Worm (Caenorhabditis elegans) whole organism, midembryonic: Measurements from ENCODE around the gene srd-56.

Source experiments
- T22C8.4 ChIP-seq: fragments of 200-800 bp; sonication (Bioruptor generic); IDR thresholded peaks from 2 replicates; pipeline ENCODE4 v1.3.6; 2022; ENCODE audit warnings: missing genetic modification characterization, missing compliant biosample characterization
- cog-1 ChIP-seq: sonication (generic microtip); optimal IDR thresholded peaks from 2 replicates; lab custom pipeline; 2016; ENCODE audit warnings: missing genetic modification characterization, missing compliant biosample characterization
- flt-1 ChIP-seq: fragments of 200-800 bp; sonication (Bioruptor generic); IDR thresholded peaks from 2 replicates; pipeline ENCODE4 v1.3.6; 2022; ENCODE audit warnings: missing genetic modification characterization, missing compliant biosample characterization
- klf-2 ChIP-seq: fragments of 200-800 bp; sonication (Bioruptor generic); conservative IDR thresholded peaks from 2 replicates; pipeline ENCODE4 v1.3.6; 2022; ENCODE audit warnings: missing genetic modification reagents, missing genetic modification characterization, missing compliant biosample characterization
- med-1 ChIP-seq: sonication (generic microtip); optimal IDR thresholded peaks from 2 replicates; lab custom pipeline; 2017; ENCODE audit warnings: missing genetic modification characterization, mild to moderate bottlenecking, missing compliant biosample characterization, antibody characterized with exemption, missing genetic modification reagents; ENCODE audit not compliant: insufficient read depth
- ref-1 ChIP-seq: fragments of 200-800 bp; sonication (Bioruptor generic); conservative IDR thresholded peaks from 2 replicates; pipeline ENCODE4 v1.3.6; 2022; ENCODE audit warnings: missing genetic modification reagents, missing genetic modification characterization, missing compliant biosample characterization
- ztf-23 ChIP-seq: fragments of 200-800 bp; sonication (Bioruptor generic); IDR thresholded peaks from 2 replicates; pipeline ENCODE4 v1.3.6; 2022; ENCODE audit warnings: missing genetic modification reagents, missing genetic modification characterization, missing compliant biosample characterization
- ztf-29 ChIP-seq: fragments of 200-800 bp; sonication (Bioruptor generic); IDR thresholded peaks from 2 replicates; pipeline ENCODE4 v1.3.6; 2022; ENCODE audit warnings: missing genetic modification reagents, missing genetic modification characterization, missing compliant biosample characterization

DNA sequence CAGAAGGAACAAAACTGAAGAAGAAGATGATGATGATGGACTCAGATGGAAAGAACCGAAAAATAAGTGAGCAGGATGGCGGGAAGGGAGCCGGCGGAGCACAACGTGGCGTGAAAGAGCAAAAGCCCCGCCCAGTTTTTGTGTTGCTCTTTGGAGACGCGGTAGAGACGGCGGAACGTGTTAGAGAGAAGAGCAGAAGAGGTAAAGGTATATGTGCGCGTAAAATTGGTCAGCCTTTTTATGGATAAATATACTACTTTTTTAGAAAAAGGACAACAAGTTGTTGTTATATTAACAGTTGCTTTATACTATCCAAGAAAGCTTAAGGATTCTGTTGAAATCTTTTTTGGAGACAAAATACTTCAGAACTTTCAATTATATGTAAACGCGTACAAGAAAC is 14.0 kb upstream of the srd-56 start, which contains the start of gene E04F6.10:
- TF ChIP-seq flt-1 (GFP tag; lab: Robert Waterston, UW) (no peak), T22C8.4 (no peak), ref-1 (GFP tag; lab: Robert Waterston, UW) (no peak), ztf-29 (GFP tag; lab: Robert Waterston, UW) (no peak), med-1 (no peak), klf-2 (GFP tag; lab: Robert Waterston, UW) (no peak), cog-1 (tag; lab: Kevin White, UChicago) (no peak), ztf-23 (GFP tag; lab: Robert Waterston, UW) (no peak)
